Worm (Caenorhabditis elegans): ENCODE measurements around the gene spp-16.

DNA sequence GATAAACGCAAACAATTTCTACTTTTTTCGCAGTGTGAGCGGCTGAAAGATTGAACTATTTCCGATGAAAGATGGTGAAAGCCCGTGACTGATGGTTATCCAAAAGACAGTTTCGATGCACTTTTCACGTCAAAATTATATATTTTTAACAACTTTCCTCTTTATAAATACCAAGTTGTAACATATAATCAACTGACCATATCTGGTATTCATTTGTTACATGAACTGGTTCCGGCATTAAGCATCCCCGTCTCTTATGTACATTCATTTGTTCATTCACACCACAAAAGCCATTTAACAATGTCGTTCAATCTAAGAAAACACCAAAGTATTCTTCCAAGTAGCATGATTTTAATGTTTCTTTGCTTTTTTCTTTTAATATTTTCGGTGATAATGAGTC is 17.6 kb downstream of the spp-16 start, which contains the start of gene F32D8.2:
- no peak for TF ChIP-seq ceh-22 (tag; optimal IDR thresholded peaks at IDR 0.05)
- TF ChIP-seq ceh-34 (tag; optimal IDR thresholded peaks at IDR 0.05) = no peak
- TF ChIP-seq K02D7.2 (tag; optimal IDR thresholded peaks at IDR 0.05) = no peak
- TF ChIP-seq odd-2 (tag; optimal IDR thresholded peaks at IDR 0.05) = no peak
- no peak for TF ChIP-seq fkh-10 (GFP tag; optimal IDR thresholded peaks at IDR 0.05)
- TF ChIP-seq rnt-1 (tag; optimal IDR thresholded peaks at IDR 0.05) = no peak
- TF ChIP-seq madf-2 (tag; optimal IDR thresholded peaks at IDR 0.05) = no peak
- no peak for TF ChIP-seq pha-4 (tag; optimal IDR thresholded peaks at IDR 0.05)
- no peak for TF ChIP-seq tbx-2 (tag; optimal IDR thresholded peaks at IDR 0.05)
- no peak for TF ChIP-seq gmeb-2 (tag; optimal IDR thresholded peaks at IDR 0.05)
- TF ChIP-seq ceh-19 (GFP tag; optimal IDR thresholded peaks at IDR 0.05) = no peak
- no peak for TF ChIP-seq nhr-232 (tag; optimal IDR thresholded peaks at IDR 0.05)
- TF ChIP-seq nhr-11 (tag; optimal IDR thresholded peaks at IDR 0.05) = no peak

Measured in whole organism, late embryonic.